Fruit fly (Drosophila melanogaster) whole organism, adult: ENCODE measurements around the gene Hmbs.

Experiments used
- CG14711 ChIP-seq: fragments of 200-800 bp; sonication (Bioruptor generic); optimal IDR thresholded peaks from 2 replicates; lab custom pipeline; 2018; ENCODE audit warnings: missing biosample characterization, mild to moderate bottlenecking, missing genetic modification characterization, moderate library complexity
- CG33017 ChIP-seq: fragments of 200-800 bp; sonication (Bioruptor generic); optimal IDR thresholded peaks from 2 replicates; lab custom pipeline; 2018; ENCODE audit warnings: missing biosample characterization, mild to moderate bottlenecking, missing genetic modification characterization, moderate library complexity
- CG7045 ChIP-seq: fragments of 200-800 bp; sonication (Bioruptor generic); optimal IDR thresholded peaks from 2 replicates; lab custom pipeline; 2017; ENCODE audit warnings: missing biosample characterization, mild to moderate bottlenecking, missing genetic modification characterization
- cic ChIP-seq: fragments of 200-800 bp; sonication (Bioruptor generic); optimal IDR thresholded peaks from 2 replicates; lab custom pipeline; 2017; ENCODE audit warnings: missing biosample characterization, mild to moderate bottlenecking, missing genetic modification characterization, moderate library complexity
- cnc ChIP-seq, 2 experiments: fragments of >200 bp; optimal IDR thresholded peaks; 2 replicates each; lab custom pipeline; 2017
- ovo ChIP-seq: fragments of 200-800 bp; sonication (Bioruptor generic); optimal IDR thresholded peaks from 2 replicates; lab custom pipeline; 2016; ENCODE audit warnings: missing biosample characterization, missing genetic modification characterization

- no peak for TF ChIP-seq ovo (GFP tag; lab: Kevin White, UChicago)
- TF ChIP-seq CG14711 (tag; lab: Kevin White, UChicago): no peak
- no peak for TF ChIP-seq CG7045 (GFP tag; lab: Kevin White, UChicago)
- TF ChIP-seq CG33017: no peak
- no peak for TF ChIP-seq cic (GFP tag; lab: Kevin White, UChicago)
- no peak for TF ChIP-seq cnc (optimal IDR thresholded peaks at IDR 0.05; lab: Kevin White, UChicago)
These were observed 1.7 kb upstream of the Hmbs start, which contains the start of gene msd5 for dm6 chr3L:1332973-1333372.
